Worm (Caenorhabditis elegans) whole organism, early embryonic: ENCODE measurements around the gene F11A5.16.

Source experiments
- B0310.2 ChIP-seq: sonication (generic microtip); optimal IDR thresholded peaks from 2 replicates; lab custom pipeline; 2016; ENCODE audit warnings: mild to moderate bottlenecking, missing genetic modification characterization, missing compliant biosample characterization
- aly-1 ChIP-seq: sonication (generic microtip); optimal IDR thresholded peaks from 2 replicates; lab custom pipeline; 2016; ENCODE audit warnings: missing genetic modification characterization, missing compliant biosample characterization
- ama-1 ChIP-seq: fragments of 150-350 bp; optimal IDR thresholded peaks from 2 replicates; lab custom pipeline; 2014
- ceh-36 ChIP-seq: sonication (generic microtip); optimal IDR thresholded peaks from 2 replicates; lab custom pipeline; 2016; ENCODE audit warnings: missing genetic modification characterization, inconsistent platforms, missing compliant biosample characterization
- ets-7 ChIP-seq: sonication (generic microtip); optimal IDR thresholded peaks from 2 replicates; lab custom pipeline; 2016; ENCODE audit warnings: missing genotype, missing genetic modification characterization, missing compliant biosample characterization
- flt-1 ChIP-seq: fragments of 200-800 bp; sonication (Bioruptor generic); IDR thresholded peaks from 2 replicates; pipeline ENCODE4 v1.3.6; 2022; ENCODE audit warnings: missing genetic modification characterization, missing compliant biosample characterization
- hmg-4 ChIP-seq: fragments of 200-800 bp; sonication (Bioruptor generic); optimal IDR thresholded peaks from 2 replicates; lab custom pipeline; 2018; ENCODE audit warnings: mild to moderate bottlenecking, missing genetic modification characterization, missing compliant biosample characterization
- hnd-1 ChIP-seq: sonication (generic microtip); optimal IDR thresholded peaks from 2 replicates; lab custom pipeline; 2016; ENCODE audit warnings: missing genetic modification characterization, missing compliant biosample characterization
- pes-1 ChIP-seq: fragments of 200-800 bp; sonication (Bioruptor generic); IDR thresholded peaks from 2 replicates; pipeline ENCODE4 v1.3.6; 2022; ENCODE audit warnings: missing genetic modification reagents, missing genetic modification characterization, missing compliant biosample characterization
- scrt-1 ChIP-seq: fragments of 200-800 bp; sonication (Bioruptor generic); IDR thresholded peaks from 2 replicates; pipeline ENCODE4 v1.3.6; 2022; ENCODE audit warnings: missing genetic modification characterization, missing compliant biosample characterization
- tbx-11 ChIP-seq: fragments of 200-800 bp; sonication (Bioruptor generic); IDR thresholded peaks from 2 replicates; pipeline ENCODE4 v1.3.6; 2022; ENCODE audit warnings: missing genetic modification characterization, missing compliant biosample characterization
- tbx-37 ChIP-seq: fragments of 200-800 bp; sonication (Bioruptor generic); conservative IDR thresholded peaks from 2 replicates; pipeline ENCODE4 v1.3.6; 2022; ENCODE audit warnings: missing genetic modification reagents, missing genetic modification characterization, missing compliant biosample characterization
- tra-4 ChIP-seq: sonication (generic microtip); optimal IDR thresholded peaks from 2 replicates; lab custom pipeline; 2017; ENCODE audit warnings: missing genetic modification characterization, missing compliant biosample characterization

- no peak for TF ChIP-seq tra-4 (tag; lab: Kevin White, UChicago)
- no peak for TF ChIP-seq aly-1 (tag; lab: Kevin White, UChicago)
- TF ChIP-seq ama-1 = no peak
- no peak for TF ChIP-seq flt-1
- no peak for TF ChIP-seq hnd-1 (tag; lab: Kevin White, UChicago)
- no peak for TF ChIP-seq scrt-1 (GFP tag; lab: Robert Waterston, UW)
- no peak for TF ChIP-seq B0310.2 (tag; lab: Kevin White, UChicago)
- TF ChIP-seq tbx-11 (GFP tag; lab: Robert Waterston, UW) = no peak
- TF ChIP-seq pes-1 (GFP tag; lab: Robert Waterston, UW) = no peak
- TF ChIP-seq ceh-36 (tag; lab: Kevin White, UChicago) = no peak
- no peak for TF ChIP-seq hmg-4 (GFP tag; lab: Kevin White, UChicago)
- TF ChIP-seq tbx-37 (GFP tag; lab: Robert Waterston, UW) = no peak
- TF ChIP-seq ets-7 = no peak
Measured at ce11 chrV:16198016-16198415, 12.7 kb upstream of the F11A5.16 start, which contains the start of gene F11A5.5.
